Worm (Caenorhabditis elegans) whole organism, early embryonic: Measurements from ENCODE around the gene nspb-2.

Experiments
- F13C5.2 ChIP-seq: sonication (generic microtip); optimal IDR thresholded peaks from 2 replicates; lab custom pipeline; 2017; ENCODE audit warnings: mild to moderate bottlenecking, missing genetic modification characterization, inconsistent platforms, missing compliant biosample characterization
- ama-1 ChIP-seq: fragments of 150-350 bp; optimal IDR thresholded peaks from 2 replicates; lab custom pipeline; 2014
- ceh-36 ChIP-seq: sonication (generic microtip); optimal IDR thresholded peaks from 2 replicates; lab custom pipeline; 2016; ENCODE audit warnings: missing genetic modification characterization, inconsistent platforms, missing compliant biosample characterization

DNA sequence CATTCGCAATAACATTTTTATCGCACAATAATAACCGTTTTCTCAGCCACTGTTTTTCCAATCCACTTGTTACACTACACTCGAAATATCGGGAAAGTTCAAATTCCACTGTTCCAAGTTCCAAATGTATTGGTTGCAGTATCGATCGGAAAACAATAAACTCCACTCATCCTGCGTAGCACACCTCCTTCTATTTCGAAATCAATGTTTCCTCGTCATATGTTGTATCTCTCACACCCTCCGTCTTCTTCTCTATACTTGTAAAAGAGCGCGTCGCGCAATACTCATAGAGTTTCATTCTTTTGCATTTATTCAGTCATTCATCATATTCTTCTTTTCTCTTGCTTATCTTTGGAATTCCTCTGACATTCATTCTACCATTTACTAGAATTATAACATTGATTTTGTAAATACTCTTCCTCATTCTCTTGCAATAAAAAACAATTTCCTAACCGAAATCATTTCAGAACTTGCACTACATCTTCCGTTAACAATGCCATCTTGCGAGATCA is 9.8 kb downstream of the nspb-2 start, which contains the start of gene sup-36:
- TF ChIP-seq ceh-36 (tag; lab: Kevin White, UChicago) (no peak), F13C5.2 (tag; lab: Kevin White, UChicago) (no peak), ama-1 (lab: Kevin White, UChicago) (no peak)
